Worm (Caenorhabditis elegans) whole organism, L1 larva: ENCODE results near the gene ZK354.8.

Experiments
- C04F5.9 ChIP-seq: sonication (generic microtip); optimal IDR thresholded peaks from 2 replicates; lab custom pipeline; 2016; ENCODE audit warnings: missing genetic modification characterization, missing compliant biosample characterization
- C34B4.2 ChIP-seq: sonication (generic microtip); optimal IDR thresholded peaks from 2 replicates; lab custom pipeline; 2017; ENCODE audit warnings: mild to moderate bottlenecking, missing genetic modification characterization, missing compliant biosample characterization
- aha-1 ChIP-seq: fragments of 150-350 bp; optimal IDR thresholded peaks from 2 replicates; lab custom pipeline; 2014; ENCODE audit warnings: missing biosample characterization, missing genetic modification characterization
- aly-2 ChIP-seq: fragments of 150-350 bp; optimal IDR thresholded peaks from 2 replicates; lab custom pipeline; 2014; ENCODE audit warnings: missing biosample characterization, missing genetic modification characterization
- blmp-1 ChIP-seq: fragments of 150-350 bp; optimal IDR thresholded peaks from 2 replicates; lab custom pipeline; 2014; ENCODE audit warnings: missing biosample characterization, missing genetic modification characterization
- ceh-82 ChIP-seq, 3 experiments: fragments of 150-350 bp in 1 of 3; sonication (generic microtip) in 2 of 3; optimal IDR thresholded peaks; 2 replicates each; lab custom pipeline; 2014 to 2017; ENCODE audit warnings: missing biosample characterization in 3 of 3, missing genetic modification characterization in 3 of 3
- dpl-1 ChIP-seq, 3 experiments: fragments of 150-350 bp in 2 of 3; sonication (generic microtip) in 1 of 3; optimal IDR thresholded peaks; 2 replicates each; lab custom pipeline; 2014 to 2017; ENCODE audit warnings: missing biosample characterization in 3 of 3, missing genetic modification characterization in 3 of 3, missing genetic modification reagents in 3 of 3
- dsc-1 ChIP-seq: sonication (generic microtip); optimal IDR thresholded peaks from 2 replicates; lab custom pipeline; 2016; ENCODE audit warnings: mild to moderate bottlenecking, missing genetic modification characterization, missing compliant biosample characterization
- efl-1 ChIP-seq, 4 experiments: fragments of 150-350 bp; optimal IDR thresholded peaks in 3 of 4; peaks in 1 of 4; 1 replicate in 1 of 4; 2 replicates in 3 of 4; lab custom pipeline; 2014; ENCODE audit warnings: missing biosample characterization in 2 of 4, missing genetic modification characterization in 2 of 4, missing genetic modification reagents in 2 of 4
- efl-3 ChIP-seq: fragments of 200-800 bp; sonication (Bioruptor generic); optimal IDR thresholded peaks from 2 replicates; lab custom pipeline; 2018; ENCODE audit warnings: mild to moderate bottlenecking, missing genetic modification characterization, missing compliant biosample characterization
- egl-13 ChIP-seq: sonication (generic microtip); optimal IDR thresholded peaks from 2 replicates; lab custom pipeline; 2016; ENCODE audit warnings: missing genotype, missing genetic modification reagents, missing genetic modification characterization, missing compliant biosample characterization
- elt-2 ChIP-seq: sonication (generic microtip); optimal IDR thresholded peaks from 2 replicates; lab custom pipeline; 2016; ENCODE audit warnings: missing genetic modification characterization, mild to moderate bottlenecking, inconsistent platforms, missing compliant biosample characterization, missing genetic modification reagents
- elt-3 ChIP-seq, 6 experiments: fragments of 150-350 bp in 1 of 6; sonication (generic microtip); optimal IDR thresholded peaks; 2 replicates each; lab custom pipeline; 2017 to 2018; ENCODE audit warnings: missing biosample characterization in 6 of 6, missing genetic modification characterization in 6 of 6, inconsistent platforms in 1 of 6
- fkh-10 ChIP-seq: sonication (generic microtip); optimal IDR thresholded peaks from 2 replicates; lab custom pipeline; 2017; ENCODE audit warnings: missing biosample characterization, missing genetic modification reagents, missing genetic modification characterization
- fkh-4 ChIP-seq: sonication (generic microtip); optimal IDR thresholded peaks from 2 replicates; lab custom pipeline; 2016; ENCODE audit warnings: missing compliant biosample characterization, missing genetic modification characterization, borderline replicate concordance
- fos-1 ChIP-seq: fragments of 150-350 bp; optimal IDR thresholded peaks from 2 replicates; lab custom pipeline; 2014; ENCODE audit warnings: missing biosample characterization, missing genetic modification characterization
- hlh-17 ChIP-seq: fragments of 200-800 bp; sonication (Bioruptor generic); optimal IDR thresholded peaks from 2 replicates; lab custom pipeline; 2018; ENCODE audit warnings: missing genetic modification characterization, mild to moderate bottlenecking, missing compliant biosample characterization, moderate library complexity, borderline replicate concordance
- hpl-2 ChIP-seq: fragments of 150-350 bp; optimal IDR thresholded peaks from 2 replicates; lab custom pipeline; 2014; ENCODE audit warnings: missing biosample characterization, missing genetic modification reagents, missing genetic modification characterization
- isw-1 ChIP-seq: fragments of 200-800 bp; sonication (Bioruptor generic); IDR thresholded peaks from 2 replicates; pipeline ENCODE4 v1.3.6; 2022; ENCODE audit warnings: missing genetic modification characterization, missing compliant biosample characterization
- lin-14 ChIP-seq: fragments of 200-800 bp; sonication (Bioruptor generic); optimal IDR thresholded peaks from 2 replicates; lab custom pipeline; 2018; ENCODE audit warnings: mild to moderate bottlenecking, missing genetic modification characterization, moderate library complexity, missing compliant biosample characterization
- lin-35 ChIP-seq, 2 experiments: fragments of 150-350 bp; optimal IDR thresholded peaks; 2 replicates each; lab custom pipeline; 2014; ENCODE audit warnings: missing biosample characterization in 2 of 2, missing genetic modification characterization in 2 of 2, missing genetic modification reagents in 2 of 2
- lir-3 ChIP-seq: sonication (generic microtip); optimal IDR thresholded peaks from 2 replicates; lab custom pipeline; 2016; ENCODE audit warnings: mild to moderate bottlenecking, missing genetic modification characterization, moderate library complexity, missing compliant biosample characterization; ENCODE audit not compliant: poor library complexity
- lsy-2 ChIP-seq, 2 experiments: fragments of 150-350 bp; optimal IDR thresholded peaks; 2 replicates each; lab custom pipeline; 2014; ENCODE audit warnings: missing biosample characterization in 2 of 2, missing genetic modification characterization in 2 of 2
- mef-2 ChIP-seq: fragments of 150-350 bp; optimal IDR thresholded peaks from 2 replicates; lab custom pipeline; 2014; ENCODE audit warnings: missing biosample characterization, missing genetic modification characterization
- mep-1 ChIP-seq: fragments of 150-350 bp; optimal IDR thresholded peaks from 2 replicates; lab custom pipeline; 2014; ENCODE audit warnings: missing biosample characterization, missing genetic modification characterization
- nhr-19 ChIP-seq: fragments of 200-800 bp; sonication (Bioruptor generic); conservative IDR thresholded peaks from 2 replicates; pipeline ENCODE4 v1.3.6; 2022; ENCODE audit warnings: missing genetic modification characterization, missing compliant biosample characterization
- nhr-20 ChIP-seq: sonication (generic microtip); optimal IDR thresholded peaks from 2 replicates; lab custom pipeline; 2016; ENCODE audit warnings: mild to moderate bottlenecking, missing genetic modification characterization, missing compliant biosample characterization
- nhr-237 ChIP-seq: fragments of 150-350 bp; optimal IDR thresholded peaks from 2 replicates; lab custom pipeline; 2014; ENCODE audit warnings: missing biosample characterization, missing genetic modification characterization
- nhr-47 ChIP-seq: sonication (generic microtip); optimal IDR thresholded peaks from 2 replicates; lab custom pipeline; 2016; ENCODE audit warnings: mild to moderate bottlenecking, missing genetic modification characterization, moderate library complexity, missing compliant biosample characterization
- nhr-71 ChIP-seq: sonication (generic microtip); optimal IDR thresholded peaks from 2 replicates; lab custom pipeline; 2016; ENCODE audit warnings: mild to moderate bottlenecking, missing genetic modification characterization, moderate library complexity, missing compliant biosample characterization
- nhr-85 ChIP-seq: sonication (generic microtip); peaks from one replicate; lab custom pipeline; 2016; ENCODE audit warnings: missing genetic modification characterization, inconsistent platforms, missing compliant biosample characterization
- pqm-1 ChIP-seq: sonication (generic microtip); optimal IDR thresholded peaks from 3 replicates; lab custom pipeline; 2017; ENCODE audit warnings: missing biosample characterization, missing genetic modification characterization
- skn-1 ChIP-seq: fragments of 150-350 bp; optimal IDR thresholded peaks from 2 replicates; lab custom pipeline; 2014; ENCODE audit warnings: missing biosample characterization, missing genetic modification characterization
- snpc-4 ChIP-seq: fragments of 150-350 bp; optimal IDR thresholded peaks from 2 replicates; lab custom pipeline; 2014; ENCODE audit warnings: missing biosample characterization, missing genetic modification characterization
- snu-23 ChIP-seq: sonication (generic microtip); optimal IDR thresholded peaks from 2 replicates; lab custom pipeline; 2016; ENCODE audit warnings: missing genetic modification characterization, missing compliant biosample characterization
- sptf-1 ChIP-seq: fragments of 150-350 bp; optimal IDR thresholded peaks from 2 replicates; lab custom pipeline; 2014; ENCODE audit warnings: missing biosample characterization, missing genetic modification characterization
- swsn-7 ChIP-seq: sonication (generic microtip); optimal IDR thresholded peaks from 2 replicates; lab custom pipeline; 2016; ENCODE audit warnings: missing genetic modification characterization, missing compliant biosample characterization
- tbx-2 ChIP-seq: sonication (generic microtip); optimal IDR thresholded peaks from 2 replicates; lab custom pipeline; 2016; ENCODE audit warnings: missing genetic modification characterization, missing compliant biosample characterization
- tlp-1 ChIP-seq: fragments of 150-350 bp; optimal IDR thresholded peaks from 2 replicates; lab custom pipeline; 2014; ENCODE audit warnings: missing biosample characterization, missing genetic modification characterization
- unc-30 ChIP-seq: sonication (generic microtip); optimal IDR thresholded peaks from 2 replicates; lab custom pipeline; 2017; ENCODE audit warnings: missing biosample characterization, missing genetic modification characterization
- unc-98 ChIP-seq: fragments of 200-800 bp; sonication (Bioruptor generic); IDR thresholded peaks from 2 replicates; pipeline ENCODE4 v1.3.6; 2022; ENCODE audit warnings: missing genetic modification characterization, missing compliant biosample characterization
- zip-4 ChIP-seq: fragments of 200-800 bp; sonication (Bioruptor generic); optimal IDR thresholded peaks from 2 replicates; lab custom pipeline; 2018; ENCODE audit warnings: mild to moderate bottlenecking, missing genetic modification characterization, moderate library complexity, missing compliant biosample characterization
- ztf-4 ChIP-seq: fragments of 150-350 bp; optimal IDR thresholded peaks from 2 replicates; lab custom pipeline; 2014; ENCODE audit warnings: missing biosample characterization, missing genetic modification characterization

The ZK354.8 gene

DNA sequence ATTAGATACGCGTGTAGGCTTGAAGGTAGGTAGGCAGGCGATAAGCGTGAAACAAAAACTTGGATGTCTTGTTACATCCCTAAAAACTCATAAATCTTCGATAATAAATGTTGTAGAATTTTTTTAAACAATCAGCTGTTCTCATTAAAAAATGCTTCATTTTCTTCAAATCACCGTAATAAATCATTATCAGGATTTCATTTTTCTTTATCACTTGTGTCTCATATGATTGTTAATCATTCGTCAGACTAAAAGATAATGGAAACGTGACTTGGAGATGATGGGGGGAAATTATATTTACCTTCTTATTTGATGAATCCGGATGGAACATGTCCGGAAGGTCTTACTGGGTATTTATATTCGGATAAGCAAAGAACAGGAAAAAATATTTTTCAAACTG, 27.5 kb upstream of the ZK354.8 start (continued):
- TF ChIP-seq unc-98 (GFP tag; lab: Robert Waterston, UW): no peak
- peak; percentile 76 for TF ChIP-seq blmp-1 (tag; lab: Kevin White, UChicago)
- TF ChIP-seq nhr-20: peak; percentile 8
- peak in 2 of 6 experiments; percentile 65 to 78 for TF ChIP-seq elt-3 (tag; optimal IDR thresholded peaks at IDR 0.05; lab: Kevin White, UChicago)
- TF ChIP-seq aha-1: no peak
- TF ChIP-seq zip-4 (GFP tag; lab: Kevin White, UChicago): no peak
- TF ChIP-seq nhr-19 (GFP tag; lab: Robert Waterston, UW): no peak

DNA sequence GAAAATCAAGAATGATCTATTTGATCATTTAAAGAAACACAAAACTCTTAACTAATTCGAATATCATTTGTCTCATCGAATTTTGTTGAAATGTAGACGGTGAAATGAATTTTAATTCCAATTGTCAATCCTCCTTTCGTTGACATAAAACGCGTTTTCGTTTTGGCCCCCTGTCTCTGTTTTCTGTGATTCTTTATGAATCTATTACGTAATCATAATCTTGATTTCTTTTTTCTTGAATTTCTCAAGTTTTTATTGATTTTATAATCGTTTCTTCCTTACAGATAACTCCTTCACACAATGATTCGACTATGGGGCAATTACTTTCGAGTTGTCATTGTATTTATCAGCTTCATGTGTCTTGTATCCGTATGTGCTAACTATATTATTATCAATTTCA, 26.2 kb upstream of the ZK354.8 start, which contains the start of gene Y4C6B.3:
Gene Y4C6B.3, plus strand, starts transcription at position 301 of the 400 bp plus-strand sequence.
- TF ChIP-seq elt-3 (tag; optimal IDR thresholded peaks at IDR 0.05; lab: Kevin White, UChicago) (peak in 1 of 6 experiments; percentile 39), isw-1 (GFP tag; lab: Robert Waterston, UW) (no peak)

DNA sequence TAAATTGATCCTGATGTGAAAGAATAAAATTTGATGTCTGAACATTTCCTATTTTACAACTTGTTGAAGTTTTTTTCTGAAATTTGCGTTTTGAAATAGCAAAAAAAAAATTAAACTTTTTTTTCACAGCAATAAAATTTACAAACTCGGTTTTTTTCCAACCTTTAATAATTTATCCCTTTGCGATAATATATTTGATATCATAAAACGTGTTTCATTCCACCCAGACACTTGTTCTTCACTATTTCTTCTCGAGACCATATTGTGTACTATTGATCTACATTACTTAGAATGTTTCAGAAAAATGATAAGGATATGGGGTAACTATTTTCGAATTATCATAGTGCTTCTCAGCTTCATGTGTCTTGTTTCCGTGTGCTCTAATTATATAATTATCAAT, 20.2 kb upstream of the ZK354.8 start, which contains the start of gene Y4C6B.4:
Gene Y4C6B.4, plus strand, starts transcription at position 301 of the 400 bp plus-strand sequence.
- no peak for TF ChIP-seq fos-1 (tag; lab: Kevin White, UChicago)
- no peak for TF ChIP-seq efl-3 (GFP tag; lab: Kevin White, UChicago)
- TF ChIP-seq hlh-17 (GFP tag; lab: Kevin White, UChicago): no peak
- no peak for TF ChIP-seq mef-2 (tag; lab: Kevin White, UChicago)
- no peak for TF ChIP-seq lin-35 (GFP tag; optimal IDR thresholded peaks at IDR 0.05; lab: Kevin White, UChicago)
- TF ChIP-seq elt-2 (tag; lab: Kevin White, UChicago): no peak
- no peak for TF ChIP-seq ceh-82 (tag; optimal IDR thresholded peaks at IDR 0.05; lab: Kevin White, UChicago)
- no peak for TF ChIP-seq ztf-4 (tag; lab: Kevin White, UChicago)
- no peak for TF ChIP-seq fkh-10 (GFP tag; lab: Kevin White, UChicago)
- TF ChIP-seq aha-1: no peak
- TF ChIP-seq tbx-2 (tag; lab: Kevin White, UChicago): no peak
- no peak for TF ChIP-seq C04F5.9 (tag; lab: Kevin White, UChicago)
- no peak for TF ChIP-seq hpl-2 (GFP tag; lab: Kevin White, UChicago)
- no peak for TF ChIP-seq nhr-237 (tag; lab: Kevin White, UChicago)

DNA sequence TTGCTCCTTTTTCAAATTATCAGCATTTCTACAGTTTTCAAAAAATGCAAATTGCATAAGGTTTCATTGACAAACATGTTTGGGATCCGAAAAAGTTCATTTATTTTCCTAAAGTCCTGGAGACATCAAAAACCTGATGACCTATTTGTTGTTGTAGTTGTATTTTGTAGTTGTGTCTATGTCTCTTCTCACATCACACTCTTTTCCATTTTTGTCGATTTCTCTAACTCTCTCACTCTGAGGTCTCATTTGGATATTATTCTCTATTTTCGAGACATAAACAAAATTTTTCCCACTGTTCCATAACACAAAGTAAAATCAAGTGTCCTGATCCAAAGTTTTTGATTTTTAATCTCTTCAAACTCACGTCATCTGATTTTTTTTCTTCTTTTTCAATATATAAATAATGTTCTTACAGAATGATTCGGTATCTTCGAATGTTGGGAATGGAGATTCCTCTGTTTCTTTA, 12.9 kb upstream of the ZK354.8 start, which contains the start of gene slc-46A:
Gene slc-46A, plus strand, starts transcription at position 419 of the 469 bp plus-strand sequence.
- TF ChIP-seq lin-35 (GFP tag; optimal IDR thresholded peaks at IDR 0.05; lab: Kevin White, UChicago): peak in 1 of 2 experiments; percentile 37
- peak; percentile 20 to 24 for TF ChIP-seq lsy-2 (tag; optimal IDR thresholded peaks at IDR 0.05; lab: Kevin White, UChicago)
- no peak for TF ChIP-seq lin-14
- no peak for TF ChIP-seq skn-1
- no peak for TF ChIP-seq C04F5.9 (tag; lab: Kevin White, UChicago)
- TF ChIP-seq dpl-1 (GFP tag; optimal IDR thresholded peaks at IDR 0.05; lab: Kevin White, UChicago): peak in 2 of 3 experiments; percentile 0 to 8
- no peak for TF ChIP-seq fkh-4 (tag; lab: Kevin White, UChicago)
- TF ChIP-seq nhr-47: no peak
- peak; percentile 26 for TF ChIP-seq nhr-71 (tag; lab: Kevin White, UChicago)
- TF ChIP-seq elt-2 (tag; lab: Kevin White, UChicago): peak; percentile 2
- peak; percentile 43 for TF ChIP-seq nhr-20
- peak in 1 of 6 experiments; percentile 8 for TF ChIP-seq elt-3 (tag; optimal IDR thresholded peaks at IDR 0.05; lab: Kevin White, UChicago)
- TF ChIP-seq hlh-17 (GFP tag; lab: Kevin White, UChicago): no peak
- peak; percentile 51 for TF ChIP-seq snpc-4 (tag; lab: Kevin White, UChicago)
- TF ChIP-seq swsn-7 (tag; lab: Kevin White, UChicago): peak; percentile 24
- no peak for TF ChIP-seq aly-2 (tag; lab: Kevin White, UChicago)
- peak; percentile 77 for TF ChIP-seq nhr-85 (tag; lab: Kevin White, UChicago)
- no peak for TF ChIP-seq sptf-1 (tag; lab: Kevin White, UChicago)
- TF ChIP-seq pqm-1 (tag; lab: Kevin White, UChicago): no peak
- no peak for TF ChIP-seq unc-98 (GFP tag; lab: Robert Waterston, UW)
- TF ChIP-seq unc-30 (tag; lab: Kevin White, UChicago): no peak
- no peak for TF ChIP-seq dsc-1
- no peak for TF ChIP-seq C34B4.2
- TF ChIP-seq egl-13 (tag; lab: Kevin White, UChicago): no peak
- peak; percentile 20 for TF ChIP-seq mep-1 (tag; lab: Kevin White, UChicago)
- peak; percentile 49 to 50 for TF ChIP-seq efl-1 (optimal IDR thresholded peaks at IDR 0.05; lab: Kevin White, UChicago)
- TF ChIP-seq efl-1 (GFP tag; optimal IDR thresholded peaks at IDR 0.05 in 1 of 2; lab: Kevin White, UChicago): peak in 1 of 2 experiments; percentile 18
- no peak for TF ChIP-seq lir-3 (tag; lab: Kevin White, UChicago)
- TF ChIP-seq snu-23: no peak
- TF ChIP-seq tlp-1 (tag; lab: Kevin White, UChicago): no peak
- TF ChIP-seq, all 84 proteins: peak for 12
